Fruit fly (Drosophila melanogaster): ENCODE data around the gene ATPsynE.
A peak's percentile ranks its signal among the peaks of the same experiment; 100 is the strongest.

The ATPsynE gene

DNA sequence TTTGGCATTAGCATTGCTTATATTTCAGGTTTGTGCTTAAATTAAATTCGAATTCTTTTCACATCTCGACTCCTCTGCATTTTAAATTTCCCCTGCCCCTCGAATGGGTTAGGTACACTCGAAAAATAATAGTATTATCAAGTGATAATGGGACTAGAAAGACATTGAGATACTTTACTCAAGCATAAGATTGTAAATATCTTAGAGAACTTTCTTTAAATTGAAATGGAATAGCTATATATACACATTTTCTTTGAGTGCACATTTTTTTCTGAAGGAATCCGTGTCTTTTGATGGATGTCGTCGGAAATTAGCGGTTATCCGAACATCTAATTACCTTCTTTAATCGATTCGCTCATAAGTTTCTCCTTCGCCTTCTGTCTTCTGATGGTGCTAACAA lies 15.7 kb upstream of the ATPsynE start (continued):
- TF ChIP-seq CG15514 (GFP tag; optimal IDR thresholded peaks at IDR 0.05) (no peak), fd96Cb (tag; optimal IDR thresholded peaks at IDR 0.05) (no peak), CG33213 (GFP tag; optimal IDR thresholded peaks at IDR 0.05) (no peak), schlank (tag; optimal IDR thresholded peaks at IDR 0.05) (no peak), CG7271 (tag; optimal IDR thresholded peaks at IDR 0.05) (no peak), gce (GFP tag; IDR thresholded peaks at IDR 0.05) (no peak), kay (GFP tag; optimal IDR thresholded peaks at IDR 0.05) (no peak), Ada2b (GFP tag; IDR thresholded peaks at IDR 0.05) (no peak), CG13424 (tag; optimal IDR thresholded peaks at IDR 0.05) (no peak), gcm2 (GFP tag; optimal IDR thresholded peaks at IDR 0.05) (no peak), phol (tag; optimal IDR thresholded peaks at IDR 0.05) (peak; percentile 1), CG3407 (GFP tag; optimal IDR thresholded peaks at IDR 0.05) (no peak), crp (GFP tag; optimal IDR thresholded peaks at IDR 0.05) (no peak), CG15479 (GFP tag; optimal IDR thresholded peaks at IDR 0.05) (no peak), PHDP (tag; optimal IDR thresholded peaks at IDR 0.05) (no peak), Mad (GFP tag; optimal IDR thresholded peaks at IDR 0.05) (no peak), ash1 (GFP tag; optimal IDR thresholded peaks at IDR 0.05) (no peak), CG18599 (GFP tag; optimal IDR thresholded peaks at IDR 0.05) (no peak), wek (GFP tag; optimal IDR thresholded peaks at IDR 0.05) (no peak), tap (tag; optimal IDR thresholded peaks at IDR 0.05) (no peak), bigmax (GFP tag; optimal IDR thresholded peaks at IDR 0.05) (no peak), TFAM (GFP tag; optimal IDR thresholded peaks at IDR 0.05) (no peak), Sry-δ (GFP tag; optimal IDR thresholded peaks at IDR 0.05) (no peak), CG9609 (GFP tag; optimal IDR thresholded peaks at IDR 0.05) (no peak), wor (GFP tag; IDR thresholded peaks at IDR 0.05) (no peak), nerfin-1 (tag; optimal IDR thresholded peaks at IDR 0.05) (no peak), ewg (GFP tag; optimal IDR thresholded peaks at IDR 0.05) (no peak), chif (GFP tag; optimal IDR thresholded peaks at IDR 0.05) (no peak), lab (GFP tag; optimal IDR thresholded peaks at IDR 0.05) (no peak), CG18011 (GFP tag; optimal IDR thresholded peaks at IDR 0.05) (no peak), ro (GFP tag; IDR thresholded peaks at IDR 0.05) (no peak), Gsc (GFP tag; IDR thresholded peaks at IDR 0.05) (no peak), ken (GFP tag; IDR thresholded peaks at IDR 0.05) (no peak), CG8478 (optimal IDR thresholded peaks at IDR 0.05) (no peak), CkIIα-i1 (GFP tag; IDR thresholded peaks at IDR 0.05) (no peak), vvl (GFP tag; IDR thresholded peaks at IDR 0.05) (peak; percentile 67), CG14050 (GFP tag; IDR thresholded peaks at IDR 0.05) (no peak), Xbp1 (GFP tag; optimal IDR thresholded peaks at IDR 0.05) (no peak), CG7786 (GFP tag; optimal IDR thresholded peaks at IDR 0.05) (no peak), zen (tag; optimal IDR thresholded peaks at IDR 0.05) (no peak), psq (GFP tag; optimal IDR thresholded peaks at IDR 0.05) (no peak), BtbVII (GFP tag; optimal IDR thresholded peaks at IDR 0.05) (no peak), ssp (GFP tag; IDR thresholded peaks at IDR 0.05) (no peak), tll (GFP tag; optimal IDR thresholded peaks at IDR 0.05) (no peak), CG11085 (GFP tag; IDR thresholded peaks at IDR 0.05) (no peak), CG1602 (GFP tag; optimal IDR thresholded peaks at IDR 0.05) (no peak), CG1233 (GFP tag; optimal IDR thresholded peaks at IDR 0.05) (no peak), org-1 (GFP tag; optimal IDR thresholded peaks at IDR 0.05) (no peak), pzg (GFP tag; optimal IDR thresholded peaks at IDR 0.05) (no peak), CG6813 (GFP tag; optimal IDR thresholded peaks at IDR 0.05) (no peak), CG3065 (GFP tag; optimal IDR thresholded peaks at IDR 0.05) (no peak), kah (GFP tag; optimal IDR thresholded peaks at IDR 0.05) (no peak)
